Fruit fly (Drosophila melanogaster) Kc167 (cell line): ENCODE data around the gene Ir85a.

ENCODE experiments used
- Sin3A ChIP-seq: fragments of >200 bp; optimal IDR thresholded peaks from 2 replicates; lab custom pipeline; 2018; ENCODE audit warnings: missing external identifiers
- insv ChIP-seq: fragments of >200 bp; optimal IDR thresholded peaks from 3 replicates; lab custom pipeline; 2018; ENCODE audit warnings: missing external identifiers
- psq ChIP-seq: fragments of >200 bp; optimal IDR thresholded peaks from 2 replicates; lab custom pipeline; 2017; ENCODE audit warnings: missing external identifiers
- ttk ChIP-seq: sonication (Bioruptor generic); optimal IDR thresholded peaks from 2 replicates; lab custom pipeline; 2017; ENCODE audit warnings: missing external identifiers

- TF ChIP-seq psq (lab: Kevin White, UChicago) = no peak
- TF ChIP-seq insv = no peak
- no peak for TF ChIP-seq Sin3A
- no peak for TF ChIP-seq ttk (lab: Kevin White, UChicago)
Measured at dm6 chr3R:8805388-8805852, 10.9 kb downstream of the Ir85a start, which contains the start of gene CG9839.
